Fruit fly (Drosophila melanogaster): ENCODE results near the gene CG17261.

The CG17261 gene

dm6 chr2L:3056448-3056790, 14.1 kb downstream of the CG17261 start, which contains the start of gene FASN1 (continued):
- no peak for TF ChIP-seq Mes4 (GFP tag; optimal IDR thresholded peaks at IDR 0.05)
- no peak for TF ChIP-seq abd-A (tag; optimal IDR thresholded peaks at IDR 0.05)
- TF ChIP-seq CG11560 (tag; IDR thresholded peaks at IDR 0.05): no peak
- no peak for TF ChIP-seq pan (optimal IDR thresholded peaks at IDR 0.05)
- no peak for TF ChIP-seq pan (GFP tag; optimal IDR thresholded peaks at IDR 0.05 in 1 of 2, IDR thresholded peaks at IDR 0.05 in 1 of 2)
- TF ChIP-seq gsb (GFP tag; IDR thresholded peaks at IDR 0.05): no peak
- no peak for TF ChIP-seq ERR (GFP tag; optimal IDR thresholded peaks at IDR 0.05)
- TF ChIP-seq CG3838 (GFP tag; optimal IDR thresholded peaks at IDR 0.05): no peak
- TF ChIP-seq CG9797 (GFP tag; optimal IDR thresholded peaks at IDR 0.05): no peak
- TF ChIP-seq sim (GFP tag; IDR thresholded peaks at IDR 0.05): no peak
- TF ChIP-seq CG7372 (GFP tag; IDR thresholded peaks at IDR 0.05): no peak
- no peak for TF ChIP-seq cg (GFP tag; optimal IDR thresholded peaks at IDR 0.05)
- no peak for TF ChIP-seq Ptx1 (GFP tag; IDR thresholded peaks at IDR 0.05)
- TF ChIP-seq CG6791 (GFP tag; IDR thresholded peaks at IDR 0.05; ENCODE audit: partially characterized antibody): 0 out of 3 replicates have a peak, but pooled peaks have one; percentile 29
- no peak for TF ChIP-seq row (GFP tag; IDR thresholded peaks at IDR 0.05)
- TF ChIP-seq CG14860 (GFP tag; IDR thresholded peaks at IDR 0.05; ENCODE audit: partially characterized antibody): 0 out of 3 replicates have a peak, but pooled peaks have one; percentile 36
- no peak for TF ChIP-seq br (optimal IDR thresholded peaks at IDR 0.05)
- TF ChIP-seq CG30020 (tag; optimal IDR thresholded peaks at IDR 0.05): no peak
- peak; percentile 8 for TF ChIP-seq Hey (tag; optimal IDR thresholded peaks at IDR 0.05)
- TF ChIP-seq CG6254 (GFP tag; optimal IDR thresholded peaks at IDR 0.05): no peak
- TF ChIP-seq slbo (GFP tag; IDR thresholded peaks at IDR 0.05): no peak; the same call in 1 of the 2 replicates
- no peak for TF ChIP-seq fd102C (GFP tag; optimal IDR thresholded peaks at IDR 0.05)
- no peak for TF ChIP-seq vfl (GFP tag; optimal IDR thresholded peaks at IDR 0.05)
- no peak for TF ChIP-seq crc (GFP tag; optimal IDR thresholded peaks at IDR 0.05)
- no peak for TF ChIP-seq CG5953 (GFP tag; IDR thresholded peaks at IDR 0.05)
- no peak for TF ChIP-seq hkb (optimal IDR thresholded peaks at IDR 0.05)
- TF ChIP-seq hkb (GFP tag; IDR thresholded peaks at IDR 0.05): peak; percentile 50; the same call in 1 of the 2 replicates
- 0 out of 3 replicates have a peak, but pooled peaks have one; percentile 24 for TF ChIP-seq so (GFP tag; IDR thresholded peaks at IDR 0.05)
- TF ChIP-seq Dbx (GFP tag; IDR thresholded peaks at IDR 0.05): peak; percentile 67; the same call in 2 of the 3 replicates
- peak; percentile 34; the same call in 1 of the 3 replicates for TF ChIP-seq zfh1 (GFP tag; IDR thresholded peaks at IDR 0.05)
- TF ChIP-seq CG34376 (GFP tag; optimal IDR thresholded peaks at IDR 0.05): no peak
- TF ChIP-seq Ets65A (GFP tag): peak; percentile 85
- TF ChIP-seq ftz-f1 (GFP tag; optimal IDR thresholded peaks at IDR 0.05): no peak
- no peak for TF ChIP-seq Ssrp (tag; optimal IDR thresholded peaks at IDR 0.05)
- TF ChIP-seq sd (tag; optimal IDR thresholded peaks at IDR 0.05): peak; percentile 39
- TF ChIP-seq hb (GFP tag; IDR thresholded peaks at IDR 0.05; ENCODE audit: partially characterized antibody): 0 out of 3 replicates have a peak, but pooled peaks have one; percentile 49
- TF ChIP-seq Fer1 (GFP tag; optimal IDR thresholded peaks at IDR 0.05): peak; percentile 19
- no peak for TF ChIP-seq D19A (tag; optimal IDR thresholded peaks at IDR 0.05)
- TF ChIP-seq grau (tag; optimal IDR thresholded peaks at IDR 0.05): no peak
- no peak for TF ChIP-seq CG12219 (GFP tag; optimal IDR thresholded peaks at IDR 0.05)
- TF ChIP-seq Atf3 (GFP tag; optimal IDR thresholded peaks at IDR 0.05): no peak
- no peak for TF ChIP-seq nmo (GFP tag; optimal IDR thresholded peaks at IDR 0.05)
- no peak for TF ChIP-seq Dip3 (GFP tag; optimal IDR thresholded peaks at IDR 0.05)
- no peak for TF ChIP-seq CG12391 (tag; optimal IDR thresholded peaks at IDR 0.05)
- no peak for TF ChIP-seq HLH4C (GFP tag; IDR thresholded peaks at IDR 0.05; ENCODE audit: partially characterized antibody)
- TF ChIP-seq Hmr (GFP tag; optimal IDR thresholded peaks at IDR 0.05): peak; percentile 30
- TF ChIP-seq dpn (GFP tag; optimal IDR thresholded peaks at IDR 0.05): no peak
- TF ChIP-seq btn (GFP tag; optimal IDR thresholded peaks at IDR 0.05): no peak
- no peak for TF ChIP-seq CG17829 (tag; optimal IDR thresholded peaks at IDR 0.05)
- TF ChIP-seq TFAM (GFP tag; optimal IDR thresholded peaks at IDR 0.05): no peak
- TF ChIP-seq CG10979 (tag; optimal IDR thresholded peaks at IDR 0.05): no peak
- no peak for TF ChIP-seq kni (GFP tag; optimal IDR thresholded peaks at IDR 0.05)
